Fruit fly (Drosophila melanogaster) whole organism, embryonic: Measurements from ENCODE around the gene sau.

Experiments used
- Bteb2 ChIP-seq: fragments of 200-800 bp; sonication (Bioruptor generic); optimal IDR thresholded peaks from 2 replicates; lab custom pipeline; 2016; ENCODE audit warnings: missing biosample characterization, missing genetic modification characterization
- C15 ChIP-seq: fragments of 200-800 bp; sonication (Bioruptor generic); IDR thresholded peaks from 3 replicates; pipeline ENCODE4 v1.3.6; 2022; ENCODE audit warnings: missing biosample characterization, missing genetic modification characterization
- CG11504 ChIP-seq: fragments of 200-800 bp; sonication (Bioruptor generic); optimal IDR thresholded peaks from 3 replicates; lab custom pipeline; 2019; ENCODE audit warnings: missing biosample characterization, mild to moderate bottlenecking, missing genetic modification characterization, moderate library complexity
- CG11696 ChIP-seq: fragments of 200-800 bp; sonication (Bioruptor generic); IDR thresholded peaks from 2 replicates; pipeline ENCODE4 v1.3.6; 2022; ENCODE audit warnings: missing biosample characterization, missing genetic modification characterization
- CG12391 ChIP-seq: fragments of 200-800 bp; sonication (Bioruptor generic); optimal IDR thresholded peaks from 3 replicates; lab custom pipeline; 2018; ENCODE audit warnings: missing biosample characterization, mild to moderate bottlenecking, missing genetic modification characterization, moderate library complexity
- CG12769 ChIP-seq: fragments of 200-800 bp; sonication (Bioruptor generic); optimal IDR thresholded peaks from 2 replicates; lab custom pipeline; 2019; ENCODE audit warnings: missing biosample characterization, mild to moderate bottlenecking, missing genetic modification characterization, moderate library complexity
- CG17328 ChIP-seq: fragments of 200-800 bp; sonication (Bioruptor generic); IDR thresholded peaks from 2 replicates; pipeline ENCODE4 v1.3.6; 2022; ENCODE audit warnings: missing biosample characterization, missing genetic modification characterization
- CG17361 ChIP-seq: fragments of 200-800 bp; sonication (Bioruptor generic); IDR thresholded peaks from 3 replicates; pipeline ENCODE4 v1.3.6; 2022; ENCODE audit warnings: missing biosample characterization, missing genetic modification characterization
- CG17612 ChIP-seq: fragments of 200-800 bp; sonication (Bioruptor generic); IDR thresholded peaks from 2 replicates; pipeline ENCODE4 v1.3.6; 2022; ENCODE audit warnings: missing biosample characterization, missing genetic modification characterization
- CG1832 ChIP-seq: fragments of 200-800 bp; sonication (Bioruptor generic); optimal IDR thresholded peaks from 2 replicates; lab custom pipeline; 2017; ENCODE audit warnings: missing biosample characterization, mild to moderate bottlenecking, missing genetic modification characterization, inconsistent platforms
- CG18764 ChIP-seq: fragments of 200-800 bp; sonication (Bioruptor generic); optimal IDR thresholded peaks from 3 replicates; lab custom pipeline; 2016; ENCODE audit warnings: missing biosample characterization, missing genetic modification characterization
- CG2875 ChIP-seq: fragments of 200-800 bp; sonication (Bioruptor generic); optimal IDR thresholded peaks from 2 replicates; lab custom pipeline; 2017; ENCODE audit warnings: missing biosample characterization, mild to moderate bottlenecking, missing genetic modification characterization, missing genetic modification reagents
- CG2889 ChIP-seq: fragments of 200-800 bp; sonication (Bioruptor generic); IDR thresholded peaks from 3 replicates; pipeline ENCODE4 v1.3.6; 2022; ENCODE audit warnings: missing biosample characterization, missing genetic modification characterization
- CG30431 ChIP-seq: fragments of 200-800 bp; sonication (Bioruptor generic); optimal IDR thresholded peaks from 2 replicates; lab custom pipeline; 2017; ENCODE audit warnings: missing biosample characterization, missing genetic modification characterization
- CG33213 ChIP-seq: fragments of 200-800 bp; sonication (Bioruptor generic); optimal IDR thresholded peaks from 3 replicates; lab custom pipeline; 2016; ENCODE audit warnings: missing biosample characterization, missing genetic modification characterization
- CG3407 ChIP-seq: fragments of 200-800 bp; sonication (Bioruptor generic); optimal IDR thresholded peaks from 2 replicates; lab custom pipeline; 2018; ENCODE audit warnings: missing biosample characterization, mild to moderate bottlenecking, missing genetic modification characterization
- CG34422 ChIP-seq: fragments of 200-800 bp; sonication (Bioruptor generic); IDR thresholded peaks from 3 replicates; pipeline ENCODE4 v1.3.6; 2022; ENCODE audit warnings: missing biosample characterization, missing genetic modification characterization
- CG4328 ChIP-seq: fragments of 200-800 bp; sonication (Bioruptor generic); optimal IDR thresholded peaks from 3 replicates; lab custom pipeline; 2017; ENCODE audit warnings: missing biosample characterization, missing genetic modification reagents, missing genetic modification characterization
- CG7357 ChIP-seq: fragments of 200-800 bp; sonication (Bioruptor generic); IDR thresholded peaks from 3 replicates; pipeline ENCODE4 v1.3.6; 2022; ENCODE audit warnings: missing biosample characterization, missing genetic modification characterization
- CG9609 ChIP-seq: fragments of 200-800 bp; sonication (Bioruptor generic); optimal IDR thresholded peaks from 3 replicates; lab custom pipeline; 2016; ENCODE audit warnings: missing biosample characterization, missing genetic modification characterization
- Dad ChIP-seq: fragments of 200-800 bp; sonication (Bioruptor generic); optimal IDR thresholded peaks from 3 replicates; lab custom pipeline; 2016; ENCODE audit warnings: missing biosample characterization, missing genetic modification characterization
- Dref ChIP-seq: fragments of 200-800 bp; sonication (Bioruptor generic); IDR thresholded peaks from 2 replicates; pipeline ENCODE4 v1.3.6; 2022; ENCODE audit warnings: missing biosample characterization, missing genetic modification characterization
- Fer2 ChIP-seq: fragments of 200-800 bp; sonication (Bioruptor generic); optimal IDR thresholded peaks from 2 replicates; lab custom pipeline; 2018; ENCODE audit warnings: missing biosample characterization, mild to moderate bottlenecking, missing genetic modification characterization, moderate library complexity
- HmgZ ChIP-seq: fragments of 200-800 bp; sonication (Bioruptor generic); optimal IDR thresholded peaks from 2 replicates; lab custom pipeline; 2018; ENCODE audit warnings: missing biosample characterization, mild to moderate bottlenecking, missing genetic modification characterization
- Max ChIP-seq: fragments of 200-800 bp; sonication (Bioruptor generic); optimal IDR thresholded peaks from 2 replicates; lab custom pipeline; 2016; ENCODE audit warnings: missing biosample characterization, mild to moderate bottlenecking, missing genetic modification characterization
- NC2β ChIP-seq: fragments of 200-800 bp; sonication (Bioruptor generic); optimal IDR thresholded peaks from 2 replicates; lab custom pipeline; 2016; ENCODE audit warnings: missing biosample characterization, missing genetic modification characterization
- NK7.1 ChIP-seq: fragments of 200-800 bp; sonication (Bioruptor generic); optimal IDR thresholded peaks from 3 replicates; lab custom pipeline; 2016; ENCODE audit warnings: missing biosample characterization, missing genetic modification characterization
- Six4 ChIP-seq: fragments of 200-800 bp; sonication (Bioruptor generic); optimal IDR thresholded peaks from 2 replicates; lab custom pipeline; 2016; ENCODE audit warnings: missing biosample characterization, missing genetic modification characterization
- Stat92E ChIP-seq, 3 experiments: fragments of >200 bp in 2 of 3; fragments of 200-800 bp in 1 of 3; sonication (Bioruptor generic) in 1 of 3; optimal IDR thresholded peaks; 2 replicates each; lab custom pipeline; 2017 to 2019; ENCODE audit warnings: missing biosample characterization in 3 of 3, missing genetic modification characterization in 3 of 3, mild to moderate bottlenecking in 1 of 3, moderate library complexity in 1 of 3
- Xrp1 ChIP-seq: fragments of 200-800 bp; sonication (Bioruptor generic); IDR thresholded peaks from 2 replicates; pipeline ENCODE4 v1.3.6; 2022; ENCODE audit warnings: missing biosample characterization, missing genetic modification characterization
- bcd ChIP-seq: fragments of 200-800 bp; sonication (Bioruptor generic); optimal IDR thresholded peaks from 2 replicates; lab custom pipeline; 2017; ENCODE audit warnings: missing biosample characterization, mild to moderate bottlenecking, missing genetic modification characterization
- chm ChIP-seq: fragments of 200-800 bp; sonication (Bioruptor generic); IDR thresholded peaks from 2 replicates; pipeline ENCODE4 v1.3.6; 2022; ENCODE audit warnings: missing biosample characterization, missing genetic modification characterization
- croc ChIP-seq: fragments of 200-800 bp; sonication (Bioruptor generic); conservative IDR thresholded peaks from 3 replicates; pipeline ENCODE4 v1.3.6; 2022; ENCODE audit warnings: missing biosample characterization, missing genetic modification characterization
- cwo ChIP-seq: fragments of 200-800 bp; sonication (Bioruptor generic); optimal IDR thresholded peaks from 3 replicates; lab custom pipeline; 2017; ENCODE audit warnings: missing biosample characterization, missing genetic modification characterization, mild to moderate bottlenecking, moderate library complexity, missing genetic modification reagents
- danr ChIP-seq: fragments of 200-800 bp; sonication (Bioruptor generic); IDR thresholded peaks from 2 replicates; pipeline ENCODE4 v1.3.6; 2022; ENCODE audit warnings: missing biosample characterization, missing genetic modification characterization
- dmrt99B ChIP-seq: fragments of 200-800 bp; sonication (Bioruptor generic); optimal IDR thresholded peaks from 2 replicates; lab custom pipeline; 2018; ENCODE audit warnings: missing biosample characterization, mild to moderate bottlenecking, missing genetic modification characterization, moderate library complexity
- eve ChIP-seq, 2 experiments: fragments of >200 bp; optimal IDR thresholded peaks; 2 replicates each; lab custom pipeline; 2017; ENCODE audit warnings: missing biosample characterization in 2 of 2, missing genetic modification characterization in 2 of 2
- her ChIP-seq: fragments of 200-800 bp; sonication (Bioruptor generic); optimal IDR thresholded peaks from 2 replicates; lab custom pipeline; 2016; ENCODE audit warnings: missing biosample characterization, missing genetic modification characterization
- jigr1 ChIP-seq: fragments of 200-800 bp; sonication (Bioruptor generic); IDR thresholded peaks from 3 replicates; pipeline ENCODE4 v1.3.6; 2022; ENCODE audit warnings: missing biosample characterization, missing genetic modification characterization
- klu ChIP-seq: fragments of 200-800 bp; sonication (Bioruptor generic); IDR thresholded peaks from 2 replicates; pipeline ENCODE4 v1.3.6; 2022; ENCODE audit warnings: missing biosample characterization, missing genetic modification characterization
- lilli ChIP-seq: fragments of 200-800 bp; sonication (Bioruptor generic); optimal IDR thresholded peaks from 3 replicates; lab custom pipeline; 2016; ENCODE audit warnings: missing biosample characterization, missing genetic modification characterization
- mirr ChIP-seq: fragments of 200-800 bp; sonication (Bioruptor generic); optimal IDR thresholded peaks from 3 replicates; lab custom pipeline; 2018; ENCODE audit warnings: missing biosample characterization, mild to moderate bottlenecking, missing genetic modification characterization
- onecut ChIP-seq: fragments of 200-800 bp; sonication (Bioruptor generic); IDR thresholded peaks from 2 replicates; pipeline ENCODE4 v1.3.6; 2022; ENCODE audit warnings: missing biosample characterization, missing genetic modification characterization
- shn ChIP-seq: fragments of 200-800 bp; sonication (Bioruptor generic); optimal IDR thresholded peaks from 3 replicates; lab custom pipeline; 2016; ENCODE audit warnings: missing biosample characterization, missing genetic modification characterization
- sqz ChIP-seq: fragments of 200-800 bp; sonication (Bioruptor generic); optimal IDR thresholded peaks from 3 replicates; lab custom pipeline; 2018; ENCODE audit warnings: missing biosample characterization, mild to moderate bottlenecking, missing genetic modification characterization
- sug ChIP-seq: fragments of 200-800 bp; optimal IDR thresholded peaks from 2 replicates; lab custom pipeline; 2019; ENCODE audit warnings: missing biosample characterization, mild to moderate bottlenecking, missing genetic modification characterization, moderate library complexity
- toy ChIP-seq: fragments of 200-800 bp; sonication (Bioruptor generic); IDR thresholded peaks from 2 replicates; pipeline ENCODE4 v1.3.6; 2022; ENCODE audit warnings: missing biosample characterization, missing genetic modification characterization
- vvl ChIP-seq: fragments of 200-800 bp; sonication (Bioruptor generic); IDR thresholded peaks from 2 replicates; pipeline ENCODE4 v1.3.6; 2022; ENCODE audit warnings: missing biosample characterization, missing genetic modification characterization
- wdn ChIP-seq: fragments of 200-800 bp; sonication (Bioruptor generic); IDR thresholded peaks from 2 replicates; pipeline ENCODE4 v1.3.6; 2022; ENCODE audit warnings: missing biosample characterization, missing genetic modification characterization
- zen ChIP-seq: fragments of 200-800 bp; sonication (Bioruptor generic); optimal IDR thresholded peaks from 3 replicates; lab custom pipeline; 2018; ENCODE audit warnings: missing biosample characterization, mild to moderate bottlenecking, missing genetic modification characterization, moderate library complexity

The sau gene

DNA sequence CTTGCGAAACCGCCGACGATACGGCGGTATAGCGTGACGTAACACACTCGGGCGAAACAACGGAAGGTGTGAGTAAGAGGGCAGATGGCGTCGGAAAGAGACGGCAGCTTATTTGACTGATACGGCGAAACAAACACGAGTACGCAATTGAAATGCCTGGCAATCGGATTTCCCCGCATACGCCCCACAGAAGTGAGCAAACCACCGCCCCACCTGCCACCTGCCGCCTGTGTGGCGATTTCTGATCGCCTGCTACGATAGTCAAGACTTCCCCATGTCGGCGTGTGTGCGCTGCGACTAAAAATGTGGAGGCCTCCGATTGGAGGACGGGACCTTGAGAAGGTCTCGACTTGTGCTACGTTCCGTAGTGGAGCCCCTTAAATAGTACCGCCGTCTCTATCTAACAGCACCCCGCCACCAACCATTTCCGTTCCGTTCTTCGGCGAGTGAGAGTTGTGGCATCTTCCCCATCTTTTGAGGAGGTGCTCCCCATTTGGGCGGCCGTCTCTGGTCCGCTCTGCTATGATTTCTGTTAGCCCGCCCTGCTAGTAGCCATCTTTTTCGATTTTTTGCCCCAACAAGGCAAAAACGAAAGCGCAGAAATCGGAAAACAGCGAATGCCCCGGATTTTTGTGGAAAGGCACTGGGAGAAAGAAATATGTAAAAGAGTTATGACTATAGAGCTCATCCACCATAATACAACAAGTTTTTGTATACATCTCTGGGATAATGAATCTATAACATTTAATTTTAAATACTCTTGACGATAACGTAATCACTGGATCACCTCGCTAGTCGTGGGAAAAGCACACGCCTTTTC lies 27.3 kb upstream of the sau start (continued):
- no peak for TF ChIP-seq Stat92E (GFP tag; optimal IDR thresholded peaks at IDR 0.05; lab: Kevin White, UChicago)
- TF ChIP-seq onecut (GFP tag; lab: Robert Waterston, UW) = peak; percentile 93
- TF ChIP-seq NK7.1 = peak; percentile 75
- TF ChIP-seq CG3407 (GFP tag; lab: Kevin White, UChicago) = peak; percentile 83
- no peak for TF ChIP-seq CG34422 (GFP tag; lab: Robert Waterston, UW)
- TF ChIP-seq Fer2 (tag; lab: Kevin White, UChicago) = peak; percentile 11
- no peak for TF ChIP-seq CG11696 (GFP tag; lab: Robert Waterston, UW)
- TF ChIP-seq CG17612 (GFP tag; lab: Robert Waterston, UW) = no peak
- peak; percentile 78 for TF ChIP-seq sqz (GFP tag; lab: Kevin White, UChicago)
- TF ChIP-seq CG9609 = peak; percentile 89
- TF ChIP-seq CG2889 (GFP tag; lab: Robert Waterston, UW) = no peak
- TF ChIP-seq eve (GFP tag; optimal IDR thresholded peaks at IDR 0.05; lab: Kevin White, UChicago) = peak in 1 of 2 experiments; percentile 94
- TF ChIP-seq CG17328 = no peak
- peak; percentile 86 for TF ChIP-seq bcd (GFP tag; lab: Kevin White, UChicago)
- peak; percentile 83 for TF ChIP-seq CG1832 (GFP tag; lab: Kevin White, UChicago)
- peak; percentile 76; the same call in 1 of the 3 replicates for TF ChIP-seq CG7357 (GFP tag; lab: Robert Waterston, UW)
- peak; percentile 94 for TF ChIP-seq sug (tag; lab: Kevin White, UChicago)
- no peak for TF ChIP-seq Xrp1 (GFP tag; lab: Robert Waterston, UW)
- TF ChIP-seq CG11504 = peak; percentile 91
- TF ChIP-seq NC2β = peak; percentile 81
- peak; percentile 85 for TF ChIP-seq croc
- TF ChIP-seq HmgZ = peak; percentile 79
- peak; percentile 90 for TF ChIP-seq Dad (GFP tag; lab: Kevin White, UChicago)
- peak; percentile 88 for TF ChIP-seq CG33213 (GFP tag; lab: Kevin White, UChicago)
- TF ChIP-seq dmrt99B (tag; lab: Kevin White, UChicago) = peak; percentile 88
- TF ChIP-seq zen (tag; lab: Kevin White, UChicago) = peak; percentile 57
- no peak for TF ChIP-seq chm (GFP tag; lab: Robert Waterston, UW)
- TF ChIP-seq shn (GFP tag; lab: Kevin White, UChicago) = peak; percentile 82
- TF ChIP-seq CG12391 (tag; lab: Kevin White, UChicago) = peak; percentile 90
- no peak for TF ChIP-seq C15 (GFP tag; lab: Robert Waterston, UW)
- TF ChIP-seq her (GFP tag; lab: Kevin White, UChicago) = peak; percentile 84
- no peak for TF ChIP-seq klu (GFP tag; lab: Robert Waterston, UW)
- TF ChIP-seq CG2875 (GFP tag; lab: Kevin White, UChicago) = peak; percentile 83
- TF ChIP-seq wdn (GFP tag; lab: Robert Waterston, UW) = no peak
- TF ChIP-seq vvl (GFP tag; lab: Robert Waterston, UW) = no peak
- TF ChIP-seq lilli (GFP tag; lab: Kevin White, UChicago) = peak; percentile 87
- TF ChIP-seq mirr (GFP tag; lab: Kevin White, UChicago) = peak; percentile 84
- peak; percentile 84 for TF ChIP-seq Six4 (GFP tag; lab: Kevin White, UChicago)
- TF ChIP-seq Dref (GFP tag; lab: Robert Waterston, UW) = no peak
- peak; percentile 86 for TF ChIP-seq CG30431 (GFP tag; lab: Kevin White, UChicago)
- peak; percentile 78 for TF ChIP-seq Bteb2
- no peak for TF ChIP-seq toy (GFP tag; lab: Robert Waterston, UW)
- TF ChIP-seq cwo (GFP tag; lab: Kevin White, UChicago) = peak; percentile 90
- TF ChIP-seq jigr1 (GFP tag; lab: Robert Waterston, UW) = no peak
- TF ChIP-seq CG4328 (GFP tag; lab: Kevin White, UChicago) = peak; percentile 54
- no peak for TF ChIP-seq CG17361 (GFP tag; lab: Robert Waterston, UW)
- peak; percentile 89 for TF ChIP-seq Max (GFP tag; lab: Kevin White, UChicago)
- peak; percentile 96 for TF ChIP-seq CG12769 (tag; lab: Kevin White, UChicago)
- TF ChIP-seq CG18764 (GFP tag; lab: Kevin White, UChicago) = peak; percentile 81
- no peak for TF ChIP-seq danr (GFP tag; lab: Robert Waterston, UW)
